Worm (Caenorhabditis elegans): ENCODE results near the gene K11H12.6.

The K11H12.6 gene

ce11 chrIV:716323-716722 is 49.2 kb downstream of the K11H12.6 start, which contains the start of gene clec-164:
Gene clec-164, plus strand, starts transcription at chrIV:716623.
- no peak for TF ChIP-seq dmd-4 (tag; optimal IDR thresholded peaks at IDR 0.05)
- no peak for TF ChIP-seq lin-39 (tag; optimal IDR thresholded peaks at IDR 0.05)
- no peak for TF ChIP-seq ztf-4 (tag; optimal IDR thresholded peaks at IDR 0.05)
- no peak for TF ChIP-seq ama-1 (optimal IDR thresholded peaks at IDR 0.05)
- no peak for TF ChIP-seq skn-1 (tag; optimal IDR thresholded peaks at IDR 0.05)
